Worm (Caenorhabditis elegans) whole organism, mixed stage, embryonic: Measurements from ENCODE around the gene srd-46.

Experiments
- M03D4.4 ChIP-seq: sonication (generic microtip); optimal IDR thresholded peaks from 2 replicates; lab custom pipeline; 2017; ENCODE audit warnings: mild to moderate bottlenecking, missing genetic modification characterization, missing compliant biosample characterization
- ceh-39 ChIP-seq: fragments of 150-350 bp; optimal IDR thresholded peaks from 2 replicates; lab custom pipeline; 2014; ENCODE audit warnings: missing biosample characterization, missing genetic modification characterization
- ceh-43 ChIP-seq: fragments of 200-800 bp; sonication (Bioruptor generic); optimal IDR thresholded peaks from 2 replicates; lab custom pipeline; 2018; ENCODE audit warnings: mild to moderate bottlenecking, missing genetic modification characterization, moderate library complexity, missing compliant biosample characterization
- ceh-83 ChIP-seq: fragments of 200-800 bp; sonication (Bioruptor generic); optimal IDR thresholded peaks from 2 replicates; lab custom pipeline; 2018; ENCODE audit warnings: mild to moderate bottlenecking, missing genetic modification characterization, missing compliant biosample characterization
- ces-1 ChIP-seq: fragments of 150-350 bp; optimal IDR thresholded peaks from 2 replicates; lab custom pipeline; 2014; ENCODE audit warnings: missing biosample characterization, missing genetic modification reagents, missing genetic modification characterization
- cnd-1 ChIP-seq: fragments of 200-800 bp; sonication (Bioruptor generic); optimal IDR thresholded peaks from 2 replicates; lab custom pipeline; 2018; ENCODE audit warnings: mild to moderate bottlenecking, missing genetic modification characterization, missing compliant biosample characterization
- drap-1 ChIP-seq: fragments of 200-800 bp; sonication (Bioruptor generic); optimal IDR thresholded peaks from 3 replicates; lab custom pipeline; 2018; ENCODE audit warnings: mild to moderate bottlenecking, missing genetic modification characterization, missing compliant biosample characterization
- elt-1 ChIP-seq: sonication (generic microtip); optimal IDR thresholded peaks from 2 replicates; lab custom pipeline; 2017; ENCODE audit warnings: missing genetic modification characterization, mild to moderate bottlenecking, missing compliant biosample characterization, antibody characterized with exemption, moderate library complexity, borderline replicate concordance; ENCODE audit not compliant: insufficient read depth
- elt-3 ChIP-seq: fragments of 150-350 bp; optimal IDR thresholded peaks from 2 replicates; lab custom pipeline; 2014; ENCODE audit warnings: missing biosample characterization, missing genetic modification characterization
- flh-1 ChIP-seq: fragments of 200-800 bp; sonication (Bioruptor generic); optimal IDR thresholded peaks from 2 replicates; lab custom pipeline; 2018; ENCODE audit warnings: mild to moderate bottlenecking, missing genetic modification characterization, moderate library complexity, missing compliant biosample characterization
- ham-2 ChIP-seq: fragments of 200-800 bp; sonication (Bioruptor generic); optimal IDR thresholded peaks from 2 replicates; lab custom pipeline; 2018; ENCODE audit warnings: mild to moderate bottlenecking, missing genetic modification characterization, missing compliant biosample characterization
- hlh-1 ChIP-seq: fragments of 150-350 bp; optimal IDR thresholded peaks from 2 replicates; lab custom pipeline; 2014; ENCODE audit warnings: missing biosample characterization, missing genetic modification reagents, missing genetic modification characterization
- lin-13 ChIP-seq: fragments of 150-350 bp; optimal IDR thresholded peaks from 2 replicates; lab custom pipeline; 2014; ENCODE audit warnings: missing biosample characterization, missing genetic modification characterization
- lin-32 ChIP-seq: fragments of 200-800 bp; sonication (Bioruptor generic); optimal IDR thresholded peaks from 2 replicates; lab custom pipeline; 2018; ENCODE audit warnings: mild to moderate bottlenecking, missing genetic modification characterization, missing compliant biosample characterization
- mab-5 ChIP-seq: fragments of 150-350 bp; optimal IDR thresholded peaks from 2 replicates; lab custom pipeline; 2014; ENCODE audit warnings: missing biosample characterization, missing genetic modification characterization
- mep-1 ChIP-seq: fragments of 150-350 bp; optimal IDR thresholded peaks from 2 replicates; lab custom pipeline; 2017; ENCODE audit warnings: missing biosample characterization, missing genetic modification reagents, missing genetic modification characterization, inconsistent platforms
- mls-2 ChIP-seq: sonication (generic microtip); optimal IDR thresholded peaks from 2 replicates; lab custom pipeline; 2016; ENCODE audit warnings: mild to moderate bottlenecking, missing genetic modification characterization, moderate library complexity, missing compliant biosample characterization
- nhr-12 ChIP-seq: fragments of 150-350 bp; optimal IDR thresholded peaks from 2 replicates; lab custom pipeline; 2014; ENCODE audit warnings: missing biosample characterization, missing genetic modification characterization
- nhr-237 ChIP-seq: fragments of 150-350 bp; optimal IDR thresholded peaks from 2 replicates; lab custom pipeline; 2014; ENCODE audit warnings: missing biosample characterization, missing genetic modification characterization
- nhr-28 ChIP-seq: fragments of 150-350 bp; optimal IDR thresholded peaks from 2 replicates; lab custom pipeline; 2014; ENCODE audit warnings: missing biosample characterization, missing genetic modification characterization
- nhr-76 ChIP-seq: sonication (generic microtip); optimal IDR thresholded peaks from 2 replicates; lab custom pipeline; 2017; ENCODE audit warnings: missing biosample characterization, missing genetic modification characterization
- pha-4 ChIP-seq: fragments of 150-350 bp; optimal IDR thresholded peaks from 2 replicates; lab custom pipeline; 2018; ENCODE audit warnings: missing biosample characterization, missing genetic modification reagents, missing genetic modification characterization
- sem-2 ChIP-seq: fragments of 200-800 bp; sonication (Bioruptor generic); optimal IDR thresholded peaks from 2 replicates; lab custom pipeline; 2018; ENCODE audit warnings: mild to moderate bottlenecking, missing genetic modification characterization, missing compliant biosample characterization
- snpc-4 ChIP-seq: fragments of 150-350 bp; optimal IDR thresholded peaks from 2 replicates; lab custom pipeline; 2014; ENCODE audit warnings: missing biosample characterization, missing genetic modification characterization
- sptf-1 ChIP-seq: sonication (generic microtip); optimal IDR thresholded peaks from 2 replicates; lab custom pipeline; 2017; ENCODE audit warnings: mild to moderate bottlenecking, missing genetic modification characterization, moderate library complexity, missing compliant biosample characterization
- tbx-8 ChIP-seq: fragments of 200-800 bp; sonication (Bioruptor generic); optimal IDR thresholded peaks from 2 replicates; lab custom pipeline; 2018; ENCODE audit warnings: mild to moderate bottlenecking, missing genetic modification characterization, moderate library complexity, missing compliant biosample characterization
- unc-120 ChIP-seq: sonication (generic microtip); optimal IDR thresholded peaks from 2 replicates; lab custom pipeline; 2017; ENCODE audit warnings: missing genetic modification characterization, missing compliant biosample characterization; ENCODE audit not compliant: poor library complexity, severe bottlenecking
- unc-39 ChIP-seq: fragments of 150-350 bp; optimal IDR thresholded peaks from 2 replicates; lab custom pipeline; 2014; ENCODE audit warnings: missing biosample characterization, missing genetic modification characterization
- unc-62 ChIP-seq: fragments of 150-350 bp; optimal IDR thresholded peaks from 2 replicates; lab custom pipeline; 2014; ENCODE audit warnings: missing biosample characterization, missing genetic modification reagents, missing genetic modification characterization
- zip-8 ChIP-seq: fragments of 150-350 bp; optimal IDR thresholded peaks from 2 replicates; lab custom pipeline; 2014; ENCODE audit warnings: missing biosample characterization, missing genetic modification characterization
- ztf-11 ChIP-seq: fragments of 150-350 bp; optimal IDR thresholded peaks from 2 replicates; lab custom pipeline; 2014; ENCODE audit warnings: missing biosample characterization, missing genetic modification characterization

The srd-46 gene

DNA sequence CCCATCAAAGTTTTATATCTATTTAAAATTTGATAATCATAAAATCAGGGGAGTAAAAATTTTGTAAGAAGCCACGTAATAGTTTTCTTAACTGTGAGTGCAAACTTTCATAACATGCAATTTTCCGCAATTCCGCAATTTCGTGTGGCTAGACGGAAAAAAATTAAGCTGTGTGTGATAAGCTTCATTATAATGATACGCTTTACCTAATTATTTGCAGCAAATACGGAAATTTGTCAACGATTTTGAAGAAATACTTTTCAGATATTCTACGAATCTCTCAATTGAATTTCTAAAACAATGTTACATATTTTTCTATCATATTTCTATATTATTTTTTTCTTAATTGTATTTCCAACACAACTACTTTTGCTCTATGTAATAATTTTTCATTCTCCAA, at the start of gene srd-46:
Gene srd-46, plus strand, starts transcription at position 301 of the 400 bp plus-strand sequence.
- TF ChIP-seq ces-1 (GFP tag; lab: Kevin White, UChicago) (no peak), ceh-83 (GFP tag; lab: Kevin White, UChicago) (no peak), unc-120 (tag; lab: Kevin White, UChicago) (no peak), lin-32 (GFP tag; lab: Kevin White, UChicago) (no peak), unc-39 (tag; lab: Kevin White, UChicago) (no peak), hlh-1 (tag; lab: Kevin White, UChicago) (no peak), sptf-1 (tag; lab: Kevin White, UChicago) (no peak), nhr-12 (tag; lab: Kevin White, UChicago) (no peak), sem-2 (GFP tag; lab: Kevin White, UChicago) (no peak), elt-1 (tag; lab: Kevin White, UChicago) (no peak), zip-8 (tag; lab: Kevin White, UChicago) (no peak), ztf-11 (tag; lab: Kevin White, UChicago) (no peak)

DNA sequence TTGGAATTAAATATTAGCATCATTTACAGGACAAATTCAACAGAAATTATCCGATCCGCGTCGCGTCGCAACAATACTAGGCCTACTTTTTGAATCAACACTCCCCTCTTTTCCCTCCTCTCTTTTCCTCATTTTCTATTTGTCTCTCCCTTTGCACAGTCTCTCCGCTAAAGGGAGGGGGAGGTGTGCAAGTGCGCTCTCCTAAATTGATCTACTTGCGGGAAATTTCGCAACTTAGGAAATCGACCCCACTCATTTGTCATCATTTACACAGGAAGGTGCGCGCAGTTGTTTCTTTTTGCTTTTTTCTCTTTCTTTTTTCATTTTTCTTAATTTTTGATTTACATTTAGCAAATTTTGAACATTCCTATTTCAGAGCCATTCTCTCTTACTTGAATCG, 49.0 kb upstream of the srd-46 start, which contains the start of gene C04B4.2:
Gene C04B4.2, plus strand, starts transcription at position 371 of the 400 bp plus-strand sequence.
- no peak for TF ChIP-seq cnd-1 (tag; lab: Kevin White, UChicago)
- TF ChIP-seq nhr-237 (tag; lab: Kevin White, UChicago): no peak
- TF ChIP-seq mep-1 (tag; lab: Kevin White, UChicago): no peak
- TF ChIP-seq nhr-76 (tag; lab: Kevin White, UChicago): no peak
- no peak for TF ChIP-seq unc-39 (tag; lab: Kevin White, UChicago)
- no peak for TF ChIP-seq nhr-12 (tag; lab: Kevin White, UChicago)
- no peak for TF ChIP-seq ztf-11 (tag; lab: Kevin White, UChicago)

DNA sequence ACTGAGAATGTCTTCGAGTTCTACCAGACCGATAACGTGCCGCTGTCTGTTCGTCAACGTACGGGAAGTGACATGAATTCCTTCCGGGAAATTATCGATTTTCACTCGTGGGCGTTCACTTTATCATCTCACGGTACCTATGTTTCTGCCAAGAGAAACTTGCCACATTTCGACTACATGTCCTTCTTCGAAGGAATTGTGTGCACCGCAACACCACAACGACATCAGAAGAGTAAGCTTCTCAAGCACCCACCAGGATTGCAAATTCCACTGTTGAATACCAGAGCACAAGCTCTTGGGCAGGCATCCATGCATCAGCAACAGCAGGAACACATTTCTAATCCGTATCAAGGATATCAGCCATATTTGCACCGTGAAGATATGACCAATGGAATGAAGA, 47.7 kb upstream of the srd-46 start:
- TF ChIP-seq lin-13 (tag; lab: Kevin White, UChicago) (no peak), M03D4.4 (no peak), ceh-39 (tag; lab: Kevin White, UChicago) (no peak), mls-2 (tag; lab: Kevin White, UChicago) (no peak), ham-2 (GFP tag; lab: Kevin White, UChicago) (no peak), elt-3 (tag; lab: Kevin White, UChicago) (no peak), snpc-4 (no peak), pha-4 (no peak), flh-1 (GFP tag; lab: Kevin White, UChicago) (no peak), tbx-8 (GFP tag; lab: Kevin White, UChicago) (no peak), nhr-12 (tag; lab: Kevin White, UChicago) (no peak)

DNA sequence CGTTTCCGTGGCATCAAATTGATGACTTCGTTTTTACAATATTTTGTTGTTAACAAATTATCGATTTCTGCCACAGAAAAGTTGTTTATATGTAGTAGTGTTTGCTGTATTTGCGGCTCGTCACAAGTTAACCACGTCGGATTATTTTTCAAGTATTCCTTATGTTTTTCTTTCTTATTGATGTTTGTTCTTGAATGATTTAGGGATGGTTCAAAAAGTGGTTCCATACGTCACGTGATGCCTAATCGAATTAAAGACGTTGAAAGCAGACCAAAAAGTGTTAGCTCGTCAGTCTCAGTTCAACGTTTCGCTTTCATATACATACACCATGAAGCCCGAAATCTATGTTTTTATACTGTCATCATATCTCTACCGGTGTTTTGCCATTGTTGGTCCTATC, 46.4 kb upstream of the srd-46 start, which contains the start of gene lips-2:
Gene lips-2, plus strand, starts transcription at position 301 of the 400 bp plus-strand sequence.
- TF ChIP-seq snpc-4 (no peak), nhr-28 (tag; lab: Kevin White, UChicago) (no peak), lin-13 (tag; lab: Kevin White, UChicago) (no peak), unc-62 (GFP tag; lab: Kevin White, UChicago) (no peak), ztf-11 (tag; lab: Kevin White, UChicago) (no peak), unc-120 (tag; lab: Kevin White, UChicago) (no peak), zip-8 (tag; lab: Kevin White, UChicago) (no peak), ces-1 (GFP tag; lab: Kevin White, UChicago) (no peak), mab-5 (no peak), ceh-83 (GFP tag; lab: Kevin White, UChicago) (no peak)

DNA sequence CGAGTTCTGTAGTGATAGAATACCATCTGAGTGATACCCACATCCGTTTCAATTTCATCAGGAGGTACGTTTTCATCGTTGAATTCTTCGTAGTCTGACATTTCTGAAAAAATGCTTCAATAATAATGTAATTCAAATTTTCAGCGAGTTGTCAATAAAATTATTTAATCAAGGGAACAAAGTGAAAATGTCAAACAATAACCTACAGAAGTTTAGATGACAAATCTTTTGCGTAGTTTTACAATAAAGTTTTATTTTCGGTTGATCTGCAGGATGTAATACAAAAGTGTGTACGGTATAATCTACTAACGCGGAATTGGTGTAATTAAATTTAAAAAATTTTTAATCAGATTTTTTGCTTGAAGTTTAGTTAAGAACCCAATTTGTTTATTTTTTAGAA, 43.6 kb upstream of the srd-46 start, which contains the start of gene C04B4.5:
Gene C04B4.5, minus strand, starts transcription at position 101 of the 400 bp plus-strand sequence.
- TF ChIP-seq drap-1 (GFP tag; lab: Kevin White, UChicago): no peak
- no peak for TF ChIP-seq ceh-43 (GFP tag; lab: Kevin White, UChicago)
- no peak for TF ChIP-seq ceh-39 (tag; lab: Kevin White, UChicago)
- TF ChIP-seq nhr-12 (tag; lab: Kevin White, UChicago): no peak
- no peak for TF ChIP-seq unc-62 (GFP tag; lab: Kevin White, UChicago)
- TF ChIP-seq, all 35 proteins: peak for 0
